Worm (Caenorhabditis elegans): ENCODE data around the gene C42C1.3.

ce11 chrIV:12265877-12266276 is 4.4 kb downstream of the C42C1.3 start:
- no peak for TF ChIP-seq nhr-237 (tag; optimal IDR thresholded peaks at IDR 0.05)
- TF ChIP-seq mep-1 (tag; optimal IDR thresholded peaks at IDR 0.05): no peak
